Fruit fly (Drosophila melanogaster): ENCODE data around the gene CG34124.

CG34124 gene

DNA sequence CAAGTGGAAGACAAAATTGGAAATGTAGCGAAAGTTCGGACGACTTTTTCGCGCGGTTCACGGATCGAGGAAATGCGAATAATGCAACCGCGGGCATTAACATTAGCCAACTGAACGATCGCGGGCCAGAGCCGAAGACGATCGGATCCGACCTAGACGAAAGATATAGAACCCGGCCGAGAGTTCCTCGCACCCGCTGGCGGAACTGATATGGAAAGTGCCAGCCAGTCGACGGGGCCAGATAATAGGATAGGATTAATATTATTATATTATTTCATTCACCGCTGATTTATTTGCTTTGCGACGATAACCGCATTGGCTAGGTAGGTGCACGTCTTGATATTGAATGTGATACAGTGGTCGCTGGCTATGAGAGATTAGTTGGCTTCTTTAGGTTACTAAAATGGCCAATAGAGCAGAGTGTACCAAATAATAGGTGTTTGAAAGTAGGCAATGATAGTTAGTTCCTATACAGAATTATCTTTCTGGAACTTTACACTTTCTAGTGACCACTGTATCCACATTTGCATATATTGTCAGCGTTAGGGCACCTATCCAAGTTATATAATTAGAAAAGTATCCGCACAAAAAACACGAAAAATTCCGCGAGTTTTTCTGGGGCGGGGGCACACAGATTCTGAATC, 41.3 kb downstream of the CG34124 start (continued):
- TF ChIP-seq CG2116 (GFP tag; optimal IDR thresholded peaks at IDR 0.05), result no peak
- peak; percentile 25 for TF ChIP-seq CG15514 (GFP tag; optimal IDR thresholded peaks at IDR 0.05)
- peak; percentile 10 for TF ChIP-seq CG10267 (tag; optimal IDR thresholded peaks at IDR 0.05)
- peak; percentile 55 for TF ChIP-seq CG16863 (GFP tag; optimal IDR thresholded peaks at IDR 0.05)
- peak; percentile 24 for TF ChIP-seq trem (tag; optimal IDR thresholded peaks at IDR 0.05)
- peak; percentile 74 for TF ChIP-seq CG17328 (GFP tag; IDR thresholded peaks at IDR 0.05)
- TF ChIP-seq fru (optimal IDR thresholded peaks at IDR 0.05), result no peak
- peak; percentile 67 for TF ChIP-seq NfI (GFP tag; optimal IDR thresholded peaks at IDR 0.05)
- peak; percentile 29 for TF ChIP-seq her (GFP tag; optimal IDR thresholded peaks at IDR 0.05)
- TF ChIP-seq CG32772 (GFP tag; IDR thresholded peaks at IDR 0.05), result peak; percentile 49
- peak; percentile 57; the same call in 1 of the 2 replicates for TF ChIP-seq CG3847 (GFP tag; IDR thresholded peaks at IDR 0.05)
- peak; percentile 77 for TF ChIP-seq CG2120 (GFP tag; optimal IDR thresholded peaks at IDR 0.05)
- TF ChIP-seq CG10147 (GFP tag; optimal IDR thresholded peaks at IDR 0.05), result peak; percentile 41
- TF ChIP-seq CG4360 (GFP tag; IDR thresholded peaks at IDR 0.05), result no peak
- TF ChIP-seq CG6654 (GFP tag; optimal IDR thresholded peaks at IDR 0.05), result peak; percentile 61
- peak; percentile 70; the same call in 1 of the 3 replicates for TF ChIP-seq so (GFP tag; IDR thresholded peaks at IDR 0.05)
- TF ChIP-seq Mad (GFP tag; optimal IDR thresholded peaks at IDR 0.05), result peak; percentile 41
- no peak for TF ChIP-seq CG10565 (GFP tag; optimal IDR thresholded peaks at IDR 0.05)
- no peak for TF ChIP-seq CG31365 (tag; optimal IDR thresholded peaks at IDR 0.05)
- peak; percentile 73 for TF ChIP-seq unpg (GFP tag; optimal IDR thresholded peaks at IDR 0.05)
- TF ChIP-seq CG13775 (GFP tag; optimal IDR thresholded peaks at IDR 0.05), result peak; percentile 58
- peak; percentile 18 to 74 for TF ChIP-seq bsh (GFP tag; optimal IDR thresholded peaks at IDR 0.05)
- peak; percentile 76 for TF ChIP-seq CG11247 (GFP tag; IDR thresholded peaks at IDR 0.05)
- peak; percentile 19 for TF ChIP-seq eyg (GFP tag; optimal IDR thresholded peaks at IDR 0.05)
- TF ChIP-seq CG11696 (GFP tag; IDR thresholded peaks at IDR 0.05), result no peak; the same call in 1 of the 2 replicates
- TF ChIP-seq dati (GFP tag; IDR thresholded peaks at IDR 0.05), result 0 out of 2 replicates have a peak, but pooled peaks have one; percentile 49
- peak; percentile 45 for TF ChIP-seq CG17568 (GFP tag; optimal IDR thresholded peaks at IDR 0.05)
- TF ChIP-seq CG10979 (tag; optimal IDR thresholded peaks at IDR 0.05), result peak; percentile 61
- TF ChIP-seq zfh1 (GFP tag; IDR thresholded peaks at IDR 0.05), result peak; percentile 79
- TF ChIP-seq CG12744 (GFP tag; optimal IDR thresholded peaks at IDR 0.05), result no peak
- TF ChIP-seq Myb (GFP tag; optimal IDR thresholded peaks at IDR 0.05), result peak; percentile 30
- TF ChIP-seq gcm (GFP tag; optimal IDR thresholded peaks at IDR 0.05), result no peak
- 0 out of 2 replicates have a peak, but pooled peaks have one; percentile 25 for TF ChIP-seq dimm (GFP tag; IDR thresholded peaks at IDR 0.05)
- peak; percentile 10 for TF ChIP-seq CG4617 (GFP tag; optimal IDR thresholded peaks at IDR 0.05; ENCODE audit: borderline replicate concordance)
- TF ChIP-seq Ptx1 (GFP tag; IDR thresholded peaks at IDR 0.05), result peak; percentile 76
- peak; percentile 59; the same call in 2 of the 3 replicates for TF ChIP-seq CG11695 (GFP tag; IDR thresholded peaks at IDR 0.05)
- TF ChIP-seq CHES-1-like (GFP tag; optimal IDR thresholded peaks at IDR 0.05), result peak; percentile 58
- no peak for TF ChIP-seq lov (optimal IDR thresholded peaks at IDR 0.05)
- 0 out of 3 replicates have a peak, but pooled peaks have one; percentile 55 for TF ChIP-seq lov (GFP tag; IDR thresholded peaks at IDR 0.05)
- TF ChIP-seq ken (GFP tag; IDR thresholded peaks at IDR 0.05), result peak; percentile 70
- TF ChIP-seq Oaz (GFP tag; IDR thresholded peaks at IDR 0.05), result no peak
- TF ChIP-seq H2.0 (GFP tag; IDR thresholded peaks at IDR 0.05), result peak; percentile 63
- peak; percentile 77; the same call in 2 of the 3 replicates for TF ChIP-seq Mrtf (GFP tag; IDR thresholded peaks at IDR 0.05)
- TF ChIP-seq CG3065 (GFP tag; optimal IDR thresholded peaks at IDR 0.05), result no peak
- peak; percentile 67 for TF ChIP-seq MTF-1 (GFP tag; optimal IDR thresholded peaks at IDR 0.05; ENCODE audit: borderline replicate concordance)
- TF ChIP-seq CG42726 (GFP tag; IDR thresholded peaks at IDR 0.05; ENCODE audit: partially characterized antibody), result no peak
- TF ChIP-seq mirr (GFP tag; optimal IDR thresholded peaks at IDR 0.05), result peak; percentile 11
- TF ChIP-seq amos (GFP tag; IDR thresholded peaks at IDR 0.05; ENCODE audit: partially characterized antibody), result no peak
- TF ChIP-seq Drgx (GFP tag; IDR thresholded peaks at IDR 0.05), result peak; percentile 90
- peak; percentile 25; the same call in 1 of the 2 replicates for TF ChIP-seq al (GFP tag; IDR thresholded peaks at IDR 0.05)

Data from whole organism, embryonic.